Worm (Caenorhabditis elegans) whole organism, L1 larva: ENCODE measurements around the gene D1005.6.

Experiments
- aly-2 ChIP-seq: fragments of 150-350 bp; optimal IDR thresholded peaks from 2 replicates; lab custom pipeline; 2014; ENCODE audit warnings: missing biosample characterization, missing genetic modification characterization
- ama-1 ChIP-seq: fragments of 150-350 bp; optimal IDR thresholded peaks from 2 replicates; lab custom pipeline; 2014
- blmp-1 ChIP-seq: fragments of 150-350 bp; optimal IDR thresholded peaks from 2 replicates; lab custom pipeline; 2014; ENCODE audit warnings: missing biosample characterization, missing genetic modification characterization
- ceh-82 ChIP-seq, 3 experiments: fragments of 150-350 bp in 1 of 3; sonication (generic microtip) in 2 of 3; optimal IDR thresholded peaks; 2 replicates each; lab custom pipeline; 2014 to 2017; ENCODE audit warnings: missing biosample characterization in 3 of 3, missing genetic modification characterization in 3 of 3
- dpl-1 ChIP-seq, 3 experiments: fragments of 150-350 bp in 2 of 3; sonication (generic microtip) in 1 of 3; optimal IDR thresholded peaks; 2 replicates each; lab custom pipeline; 2014 to 2017; ENCODE audit warnings: missing biosample characterization in 3 of 3, missing genetic modification characterization in 3 of 3, missing genetic modification reagents in 3 of 3
- dsc-1 ChIP-seq: sonication (generic microtip); optimal IDR thresholded peaks from 2 replicates; lab custom pipeline; 2016; ENCODE audit warnings: mild to moderate bottlenecking, missing genetic modification characterization, missing compliant biosample characterization
- efl-1 ChIP-seq, 4 experiments: fragments of 150-350 bp; optimal IDR thresholded peaks in 3 of 4; peaks in 1 of 4; 1 replicate in 1 of 4; 2 replicates in 3 of 4; lab custom pipeline; 2014; ENCODE audit warnings: missing biosample characterization in 2 of 4, missing genetic modification characterization in 2 of 4, missing genetic modification reagents in 2 of 4
- elt-2 ChIP-seq: sonication (generic microtip); optimal IDR thresholded peaks from 2 replicates; lab custom pipeline; 2016; ENCODE audit warnings: missing genetic modification characterization, mild to moderate bottlenecking, inconsistent platforms, missing compliant biosample characterization, missing genetic modification reagents
- fkh-8 ChIP-seq: sonication (generic microtip); optimal IDR thresholded peaks from 2 replicates; lab custom pipeline; 2016; ENCODE audit warnings: mild to moderate bottlenecking, missing genetic modification characterization, missing compliant biosample characterization
- fos-1 ChIP-seq: fragments of 150-350 bp; optimal IDR thresholded peaks from 2 replicates; lab custom pipeline; 2014; ENCODE audit warnings: missing biosample characterization, missing genetic modification characterization
- grh-1 ChIP-seq: fragments of 200-800 bp; sonication (Bioruptor generic); IDR thresholded peaks from 2 replicates; pipeline ENCODE4 v1.3.6; 2022; ENCODE audit warnings: missing genetic modification reagents, missing genetic modification characterization, missing compliant biosample characterization
- hlh-17 ChIP-seq: fragments of 200-800 bp; sonication (Bioruptor generic); optimal IDR thresholded peaks from 2 replicates; lab custom pipeline; 2018; ENCODE audit warnings: missing genetic modification characterization, mild to moderate bottlenecking, missing compliant biosample characterization, moderate library complexity, borderline replicate concordance
- hpl-2 ChIP-seq: fragments of 150-350 bp; optimal IDR thresholded peaks from 2 replicates; lab custom pipeline; 2014; ENCODE audit warnings: missing biosample characterization, missing genetic modification reagents, missing genetic modification characterization
- jun-1 ChIP-seq: fragments of 150-350 bp; optimal IDR thresholded peaks from 2 replicates; lab custom pipeline; 2014; ENCODE audit warnings: missing biosample characterization, missing genetic modification reagents, missing genetic modification characterization
- lin-13 ChIP-seq: fragments of 150-350 bp; optimal IDR thresholded peaks from 2 replicates; lab custom pipeline; 2014; ENCODE audit warnings: missing biosample characterization, missing genetic modification reagents, missing genetic modification characterization
- lin-35 ChIP-seq, 2 experiments: fragments of 150-350 bp; optimal IDR thresholded peaks; 2 replicates each; lab custom pipeline; 2014; ENCODE audit warnings: missing biosample characterization in 2 of 2, missing genetic modification characterization in 2 of 2, missing genetic modification reagents in 2 of 2
- lir-3 ChIP-seq: sonication (generic microtip); optimal IDR thresholded peaks from 2 replicates; lab custom pipeline; 2016; ENCODE audit warnings: mild to moderate bottlenecking, missing genetic modification characterization, moderate library complexity, missing compliant biosample characterization; ENCODE audit not compliant: poor library complexity
- lsy-2 ChIP-seq, 2 experiments: fragments of 150-350 bp; optimal IDR thresholded peaks; 2 replicates each; lab custom pipeline; 2014; ENCODE audit warnings: missing biosample characterization in 2 of 2, missing genetic modification characterization in 2 of 2
- mef-2 ChIP-seq: fragments of 150-350 bp; optimal IDR thresholded peaks from 2 replicates; lab custom pipeline; 2014; ENCODE audit warnings: missing biosample characterization, missing genetic modification characterization
- mep-1 ChIP-seq: fragments of 150-350 bp; optimal IDR thresholded peaks from 2 replicates; lab custom pipeline; 2014; ENCODE audit warnings: missing biosample characterization, missing genetic modification characterization
- nhr-19 ChIP-seq: fragments of 200-800 bp; sonication (Bioruptor generic); conservative IDR thresholded peaks from 2 replicates; pipeline ENCODE4 v1.3.6; 2022; ENCODE audit warnings: missing genetic modification characterization, missing compliant biosample characterization
- nhr-71 ChIP-seq: sonication (generic microtip); optimal IDR thresholded peaks from 2 replicates; lab custom pipeline; 2016; ENCODE audit warnings: mild to moderate bottlenecking, missing genetic modification characterization, moderate library complexity, missing compliant biosample characterization
- nhr-76 ChIP-seq: sonication (generic microtip); optimal IDR thresholded peaks from 2 replicates; lab custom pipeline; 2017; ENCODE audit warnings: missing biosample characterization, missing genetic modification characterization
- nhr-85 ChIP-seq: sonication (generic microtip); peaks from one replicate; lab custom pipeline; 2016; ENCODE audit warnings: missing genetic modification characterization, inconsistent platforms, missing compliant biosample characterization
- nhr-90 ChIP-seq: sonication (generic microtip); optimal IDR thresholded peaks from 2 replicates; lab custom pipeline; 2016; ENCODE audit warnings: mild to moderate bottlenecking, missing genetic modification characterization, missing compliant biosample characterization; ENCODE audit not compliant: poor library complexity
- pag-3 ChIP-seq: sonication (generic microtip); optimal IDR thresholded peaks from 2 replicates; lab custom pipeline; 2017; ENCODE audit warnings: missing genetic modification characterization, mild to moderate bottlenecking, missing compliant biosample characterization, antibody characterized with exemption, borderline replicate concordance; ENCODE audit not compliant: insufficient read depth
- pqm-1 ChIP-seq: sonication (generic microtip); optimal IDR thresholded peaks from 3 replicates; lab custom pipeline; 2017; ENCODE audit warnings: missing biosample characterization, missing genetic modification characterization
- rnt-1 ChIP-seq: sonication (generic microtip); optimal IDR thresholded peaks from 2 replicates; lab custom pipeline; 2016; ENCODE audit warnings: mild to moderate bottlenecking, missing genetic modification characterization, moderate library complexity, missing compliant biosample characterization
- skn-1 ChIP-seq: fragments of 150-350 bp; optimal IDR thresholded peaks from 2 replicates; lab custom pipeline; 2014; ENCODE audit warnings: missing biosample characterization, missing genetic modification characterization
- snpc-4 ChIP-seq: fragments of 150-350 bp; optimal IDR thresholded peaks from 2 replicates; lab custom pipeline; 2014; ENCODE audit warnings: missing biosample characterization, missing genetic modification characterization
- sox-4 ChIP-seq: sonication (generic microtip); optimal IDR thresholded peaks from 2 replicates; lab custom pipeline; 2016; ENCODE audit warnings: missing genetic modification characterization, missing compliant biosample characterization
- sptf-1 ChIP-seq: fragments of 150-350 bp; optimal IDR thresholded peaks from 2 replicates; lab custom pipeline; 2014; ENCODE audit warnings: missing biosample characterization, missing genetic modification characterization
- sup-37 ChIP-seq: fragments of 200-800 bp; sonication (Bioruptor generic); optimal IDR thresholded peaks from 2 replicates; lab custom pipeline; 2018; ENCODE audit warnings: mild to moderate bottlenecking, missing genetic modification characterization, missing compliant biosample characterization
- swsn-7 ChIP-seq: sonication (generic microtip); optimal IDR thresholded peaks from 2 replicates; lab custom pipeline; 2016; ENCODE audit warnings: missing genetic modification characterization, missing compliant biosample characterization
- tlp-1 ChIP-seq: fragments of 150-350 bp; optimal IDR thresholded peaks from 2 replicates; lab custom pipeline; 2014; ENCODE audit warnings: missing biosample characterization, missing genetic modification characterization
- unc-130 ChIP-seq: fragments of 150-350 bp; optimal IDR thresholded peaks from 2 replicates; lab custom pipeline; 2017; ENCODE audit warnings: missing biosample characterization, missing genetic modification characterization, inconsistent platforms
- unc-30 ChIP-seq: sonication (generic microtip); optimal IDR thresholded peaks from 2 replicates; lab custom pipeline; 2017; ENCODE audit warnings: missing biosample characterization, missing genetic modification characterization
- xbp-1 ChIP-seq: sonication (generic microtip); optimal IDR thresholded peaks from 2 replicates; lab custom pipeline; 2016; ENCODE audit warnings: missing genetic modification characterization, missing compliant biosample characterization
- zag-1 ChIP-seq: fragments of 150-350 bp; optimal IDR thresholded peaks from 2 replicates; lab custom pipeline; 2014; ENCODE audit warnings: missing biosample characterization, missing genetic modification characterization
- zip-4 ChIP-seq: fragments of 200-800 bp; sonication (Bioruptor generic); optimal IDR thresholded peaks from 2 replicates; lab custom pipeline; 2018; ENCODE audit warnings: mild to moderate bottlenecking, missing genetic modification characterization, moderate library complexity, missing compliant biosample characterization
- ztf-4 ChIP-seq: fragments of 150-350 bp; optimal IDR thresholded peaks from 2 replicates; lab custom pipeline; 2014; ENCODE audit warnings: missing biosample characterization, missing genetic modification characterization

The D1005.6 gene

ce11 chrX:1454385-1454784 lies 10.2 kb downstream of the D1005.6 start (continued):
- TF ChIP-seq lin-13 (GFP tag; lab: Kevin White, UChicago) = peak; percentile 68
- peak; percentile 99 for TF ChIP-seq skn-1 (tag; lab: Kevin White, UChicago)
- peak; percentile 100 for TF ChIP-seq fos-1 (tag; lab: Kevin White, UChicago)
- TF ChIP-seq aly-2 (tag; lab: Kevin White, UChicago) = peak; percentile 46
- peak; percentile 55 for TF ChIP-seq sup-37 (GFP tag; lab: Kevin White, UChicago)

DNA sequence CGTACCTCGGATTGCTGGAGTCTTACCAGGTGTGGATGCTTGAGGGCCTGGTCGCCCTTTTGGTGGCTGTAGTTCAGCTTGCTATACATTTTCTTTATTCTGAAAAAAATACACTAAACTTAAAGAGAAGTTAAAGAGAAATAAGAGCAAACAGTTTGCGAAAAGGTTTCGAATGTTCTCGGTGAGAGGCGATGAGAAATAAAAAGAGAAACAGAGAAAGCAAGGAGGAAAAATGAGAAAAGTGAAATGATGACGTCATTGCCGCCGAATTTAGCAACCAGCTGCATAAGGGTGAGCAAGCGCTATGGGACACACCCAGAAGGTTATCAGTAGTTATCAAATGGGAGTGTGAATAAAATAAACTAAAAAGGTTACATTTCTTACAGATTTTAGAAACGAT lies 10.8 kb downstream of the D1005.6 start, which contains the start of gene cebp-1:
cebp-1 (minus strand) TSS at position 99 of the 400 bp plus-strand sequence.
- peak; percentile 39 for TF ChIP-seq skn-1 (tag; lab: Kevin White, UChicago)
- TF ChIP-seq blmp-1 (tag; lab: Kevin White, UChicago) = peak; percentile 89
- no peak for TF ChIP-seq aly-2 (tag; lab: Kevin White, UChicago)
- peak; percentile 10 for TF ChIP-seq rnt-1 (tag; lab: Kevin White, UChicago)
- TF ChIP-seq mep-1 (tag; lab: Kevin White, UChicago) = peak; percentile 46
- no peak for TF ChIP-seq dpl-1 (GFP tag; optimal IDR thresholded peaks at IDR 0.05; lab: Kevin White, UChicago)
- no peak for TF ChIP-seq ceh-82 (tag; optimal IDR thresholded peaks at IDR 0.05; lab: Kevin White, UChicago)
- 0 out of 2 replicates have a peak, but pooled peaks have one; percentile 2 for TF ChIP-seq nhr-19 (GFP tag; lab: Robert Waterston, UW)
- TF ChIP-seq lin-13 (GFP tag; lab: Kevin White, UChicago) = no peak
- TF ChIP-seq unc-130 (tag; lab: Kevin White, UChicago) = no peak
- peak; percentile 19 for TF ChIP-seq nhr-71
- TF ChIP-seq elt-2 (tag; lab: Kevin White, UChicago) = peak; percentile 21
- no peak for TF ChIP-seq dsc-1 (tag; lab: Kevin White, UChicago)
- no peak for TF ChIP-seq zag-1 (tag; lab: Kevin White, UChicago)
- no peak for TF ChIP-seq pag-3 (tag; lab: Kevin White, UChicago)
- TF ChIP-seq efl-1 (optimal IDR thresholded peaks at IDR 0.05; lab: Kevin White, UChicago) = no peak
- peak in 1 of 2 experiments; percentile 69 for TF ChIP-seq efl-1 (GFP tag; optimal IDR thresholded peaks at IDR 0.05 in 1 of 2; lab: Kevin White, UChicago)
- TF ChIP-seq mef-2 (tag; lab: Kevin White, UChicago) = peak; percentile 59
- TF ChIP-seq lin-35 (GFP tag; optimal IDR thresholded peaks at IDR 0.05; lab: Kevin White, UChicago) = peak in 1 of 2 experiments; percentile 0
- peak; percentile 22 for TF ChIP-seq ztf-4 (tag; lab: Kevin White, UChicago)

DNA sequence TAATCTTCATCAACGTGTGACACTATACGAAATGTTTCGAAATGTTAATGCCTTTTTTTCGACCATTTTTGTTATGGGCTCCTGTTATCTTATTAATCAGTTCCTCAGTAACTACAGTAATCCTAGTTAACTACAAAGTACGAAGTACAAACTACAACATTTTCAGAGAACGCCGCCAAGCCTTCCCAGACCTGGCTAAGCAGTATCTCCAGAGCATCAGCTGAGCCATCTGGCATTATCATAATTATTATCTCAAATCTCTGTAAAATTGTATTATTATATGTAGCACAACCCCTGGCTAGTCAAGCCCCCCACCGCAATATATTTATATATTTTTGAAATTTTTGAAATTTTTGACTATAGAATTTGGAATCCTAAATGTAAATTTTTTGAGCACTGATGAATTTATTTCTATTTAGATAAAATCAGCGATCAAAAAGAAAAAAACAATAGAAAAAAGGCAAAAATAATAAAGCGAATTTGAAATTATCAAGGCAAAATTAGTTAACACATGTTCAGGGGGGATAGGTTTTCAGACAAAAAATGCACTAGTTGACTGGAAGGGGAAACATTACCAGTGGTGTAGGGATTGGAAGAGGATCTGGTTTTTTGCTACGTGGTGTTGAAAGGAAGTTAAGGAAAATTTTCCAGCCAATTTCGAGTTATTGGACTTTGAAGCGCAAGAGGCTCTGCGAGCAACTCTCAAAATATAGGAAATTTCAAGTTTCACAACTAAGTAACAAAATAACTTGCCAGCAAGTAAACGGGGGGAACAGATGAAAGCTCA lies 12.6 kb downstream of the D1005.6 start:
- TF ChIP-seq fkh-8 (tag; lab: Kevin White, UChicago) = no peak
- TF ChIP-seq sox-4 (tag; lab: Kevin White, UChicago) = no peak
- TF ChIP-seq nhr-90 (tag; lab: Kevin White, UChicago) = no peak
- no peak for TF ChIP-seq sptf-1 (tag; lab: Kevin White, UChicago)
- TF ChIP-seq hlh-17 (GFP tag; lab: Kevin White, UChicago) = no peak
- no peak for TF ChIP-seq snpc-4 (tag; lab: Kevin White, UChicago)
- peak; percentile 15 for TF ChIP-seq aly-2 (tag; lab: Kevin White, UChicago)
- TF ChIP-seq zip-4 = no peak
- no peak for TF ChIP-seq lir-3 (tag; lab: Kevin White, UChicago)
- TF ChIP-seq zag-1 (tag; lab: Kevin White, UChicago) = no peak
- no peak for TF ChIP-seq xbp-1 (tag; lab: Kevin White, UChicago)
- no peak for TF ChIP-seq hpl-2
- peak; percentile 65 for TF ChIP-seq nhr-85
- no peak for TF ChIP-seq unc-30
- TF ChIP-seq lsy-2 (tag; optimal IDR thresholded peaks at IDR 0.05; lab: Kevin White, UChicago) = peak in 1 of 2 experiments; percentile 20
- TF ChIP-seq nhr-76 = no peak
- TF ChIP-seq ztf-4 (tag; lab: Kevin White, UChicago) = peak; percentile 2
- TF ChIP-seq unc-130 (tag; lab: Kevin White, UChicago) = no peak
- no peak for TF ChIP-seq grh-1 (GFP tag; lab: Robert Waterston, UW)
- no peak for TF ChIP-seq pqm-1 (tag; lab: Kevin White, UChicago)
- TF ChIP-seq swsn-7 (tag; lab: Kevin White, UChicago) = no peak
- no peak for TF ChIP-seq tlp-1 (tag; lab: Kevin White, UChicago)
- no peak for TF ChIP-seq jun-1 (tag; lab: Kevin White, UChicago)
- peak; percentile 59 for TF ChIP-seq ama-1 (lab: Kevin White, UChicago)
